Fruit fly (Drosophila melanogaster) whole organism, embryonic: Measurements from ENCODE around the gene Arpc3A.
A peak's percentile ranks its signal among the peaks of the same experiment; 100 is the strongest.

Source experiments
- Abd-B ChIP-seq: fragments of 200-800 bp; sonication (Bioruptor generic); optimal IDR thresholded peaks from 2 replicates; lab custom pipeline; 2018; ENCODE audit warnings: missing biosample characterization, mild to moderate bottlenecking, missing genetic modification characterization, moderate library complexity
- CG10267 ChIP-seq: fragments of 200-800 bp; sonication (Bioruptor generic); optimal IDR thresholded peaks from 2 replicates; lab custom pipeline; 2018; ENCODE audit warnings: missing biosample characterization, mild to moderate bottlenecking, missing genetic modification characterization, moderate library complexity
- CG10654 ChIP-seq: fragments of 200-800 bp; sonication (Bioruptor generic); optimal IDR thresholded peaks from 2 replicates; lab custom pipeline; 2016; ENCODE audit warnings: missing biosample characterization, missing genetic modification characterization
- CG13287 ChIP-seq: fragments of 200-800 bp; sonication (Bioruptor generic); IDR thresholded peaks from 2 replicates; pipeline ENCODE4 v1.3.6; 2022; ENCODE audit warnings: missing biosample characterization, missing genetic modification characterization; ENCODE audit not compliant: partially characterized antibody
- CG14710 ChIP-seq: fragments of 200-800 bp; sonication (Bioruptor generic); optimal IDR thresholded peaks from 3 replicates; lab custom pipeline; 2019; ENCODE audit warnings: missing biosample characterization, mild to moderate bottlenecking, missing genetic modification characterization, moderate library complexity
- CG1647 ChIP-seq: fragments of 200-800 bp; sonication (Bioruptor generic); optimal IDR thresholded peaks from 3 replicates; lab custom pipeline; 2016; ENCODE audit warnings: missing biosample characterization, missing genetic modification characterization
- CG17186 ChIP-seq: fragments of 200-800 bp; sonication (Bioruptor generic); optimal IDR thresholded peaks from 3 replicates; lab custom pipeline; 2017; ENCODE audit warnings: missing biosample characterization, missing genetic modification reagents, missing genetic modification characterization
- CG2199 ChIP-seq: fragments of 200-800 bp; sonication (Bioruptor generic); IDR thresholded peaks from 3 replicates; pipeline ENCODE4 v1.3.6; 2022; ENCODE audit warnings: missing biosample characterization, missing genetic modification characterization
- CG2712 ChIP-seq: fragments of 200-800 bp; optimal IDR thresholded peaks from 3 replicates; lab custom pipeline; 2019; ENCODE audit warnings: missing biosample characterization, mild to moderate bottlenecking, missing genetic modification characterization, moderate library complexity
- CG32772 ChIP-seq: fragments of 200-800 bp; sonication (Bioruptor generic); IDR thresholded peaks from 2 replicates; pipeline ENCODE4 v1.3.6; 2022; ENCODE audit warnings: missing biosample characterization, missing genetic modification characterization
- CG3281 ChIP-seq: fragments of 200-800 bp; sonication (Bioruptor generic); optimal IDR thresholded peaks from 3 replicates; lab custom pipeline; 2017; ENCODE audit warnings: missing biosample characterization, mild to moderate bottlenecking, missing genetic modification characterization
- CG33557 ChIP-seq: fragments of 200-800 bp; sonication (Bioruptor generic); optimal IDR thresholded peaks from 2 replicates; lab custom pipeline; 2019; ENCODE audit warnings: missing biosample characterization, mild to moderate bottlenecking, missing genetic modification characterization, moderate library complexity
- CG7839 ChIP-seq: fragments of 200-800 bp; sonication (Bioruptor generic); optimal IDR thresholded peaks from 3 replicates; lab custom pipeline; 2018; ENCODE audit warnings: missing biosample characterization, mild to moderate bottlenecking, missing genetic modification characterization, moderate library complexity
- CG7963 ChIP-seq: fragments of 200-800 bp; sonication (Bioruptor generic); IDR thresholded peaks from 3 replicates; pipeline ENCODE4 v1.3.6; 2022; ENCODE audit warnings: missing biosample characterization, missing genetic modification characterization; ENCODE audit not compliant: partially characterized antibody
- CG7987 ChIP-seq: fragments of 200-800 bp; sonication (Bioruptor generic); optimal IDR thresholded peaks from 2 replicates; lab custom pipeline; 2018; ENCODE audit warnings: missing biosample characterization, mild to moderate bottlenecking, missing genetic modification characterization, moderate library complexity
- CG8281 ChIP-seq: fragments of 200-800 bp; sonication (Bioruptor generic); optimal IDR thresholded peaks from 2 replicates; lab custom pipeline; 2018; ENCODE audit warnings: missing biosample characterization, mild to moderate bottlenecking, missing genetic modification characterization, moderate library complexity
- D19A ChIP-seq: fragments of 200-800 bp; optimal IDR thresholded peaks from 3 replicates; lab custom pipeline; 2019; ENCODE audit warnings: missing biosample characterization, mild to moderate bottlenecking, missing genetic modification characterization, moderate library complexity
- Dp ChIP-seq: fragments of 200-800 bp; sonication (Bioruptor generic); optimal IDR thresholded peaks from 2 replicates; lab custom pipeline; 2018; ENCODE audit warnings: missing biosample characterization, mild to moderate bottlenecking, missing genetic modification characterization, moderate library complexity
- E2f1 ChIP-seq: fragments of 200-800 bp; sonication (Bioruptor generic); IDR thresholded peaks from 2 replicates; pipeline ENCODE4 v1.3.6; 2022; ENCODE audit warnings: missing biosample characterization, missing genetic modification characterization
- E2f2 ChIP-seq: fragments of 200-800 bp; sonication (Bioruptor generic); IDR thresholded peaks from 2 replicates; pipeline ENCODE4 v1.3.6; 2022; ENCODE audit warnings: missing biosample characterization, missing genetic modification characterization
- HLH4C ChIP-seq: fragments of 200-800 bp; sonication (Bioruptor generic); IDR thresholded peaks from 3 replicates; pipeline ENCODE4 v1.3.6; 2022; ENCODE audit warnings: missing biosample characterization, missing genetic modification characterization; ENCODE audit not compliant: partially characterized antibody
- HmgD ChIP-seq: fragments of 200-800 bp; sonication (Bioruptor generic); optimal IDR thresholded peaks from 3 replicates; lab custom pipeline; 2016; ENCODE audit warnings: missing biosample characterization, missing genetic modification characterization
- Hmr ChIP-seq: fragments of 200-800 bp; sonication (Bioruptor generic); optimal IDR thresholded peaks from 3 replicates; lab custom pipeline; 2017; ENCODE audit warnings: mild to moderate bottlenecking, missing biosample characterization, missing genetic modification reagents, missing genetic modification characterization
- Hsf ChIP-seq: fragments of 200-800 bp; sonication (Bioruptor generic); optimal IDR thresholded peaks from 3 replicates; lab custom pipeline; 2016; ENCODE audit warnings: missing biosample characterization, missing genetic modification characterization
- Meics ChIP-seq: fragments of 200-800 bp; sonication (Bioruptor generic); optimal IDR thresholded peaks from 2 replicates; lab custom pipeline; 2017; ENCODE audit warnings: missing biosample characterization, mild to moderate bottlenecking, missing genetic modification characterization
- YL-1 ChIP-seq: fragments of 200-800 bp; sonication (Bioruptor generic); optimal IDR thresholded peaks from 3 replicates; lab custom pipeline; 2017; ENCODE audit warnings: missing biosample characterization, mild to moderate bottlenecking, missing genetic modification characterization
- ara ChIP-seq: fragments of 200-800 bp; sonication (Bioruptor generic); IDR thresholded peaks from 2 replicates; pipeline ENCODE4 v1.3.6; 2022; ENCODE audit warnings: missing biosample characterization, missing genetic modification characterization
- ase ChIP-seq: fragments of 200-800 bp; sonication (Bioruptor generic); IDR thresholded peaks from 3 replicates; pipeline ENCODE4 v1.3.6; 2022; ENCODE audit warnings: missing biosample characterization, missing genetic modification characterization
- ash1 ChIP-seq: fragments of 200-800 bp; sonication (Bioruptor generic); optimal IDR thresholded peaks from 2 replicates; lab custom pipeline; 2018; ENCODE audit warnings: missing biosample characterization, mild to moderate bottlenecking, missing genetic modification characterization
- btn ChIP-seq: fragments of 200-800 bp; sonication (Bioruptor generic); optimal IDR thresholded peaks from 2 replicates; lab custom pipeline; 2016; ENCODE audit warnings: missing biosample characterization, missing genetic modification characterization
- chif ChIP-seq, 2 experiments: fragments of 200-800 bp; sonication (Bioruptor generic); optimal IDR thresholded peaks; 3 replicates each; lab custom pipeline; 2016; ENCODE audit warnings: missing biosample characterization in 2 of 2, missing genetic modification characterization in 2 of 2
- chn ChIP-seq: fragments of 200-800 bp; sonication (Bioruptor generic); optimal IDR thresholded peaks from 2 replicates; lab custom pipeline; 2016; ENCODE audit warnings: missing biosample characterization, missing genetic modification characterization
- corto ChIP-seq: fragments of 200-800 bp; sonication (Bioruptor generic); optimal IDR thresholded peaks from 2 replicates; lab custom pipeline; 2016; ENCODE audit warnings: missing biosample characterization, mild to moderate bottlenecking, missing genetic modification characterization, moderate library complexity
- crp ChIP-seq, 2 experiments: fragments of 200-800 bp; sonication (Bioruptor generic); optimal IDR thresholded peaks; 2 replicates in 1 of 2; 3 replicates in 1 of 2; lab custom pipeline; 2017; ENCODE audit warnings: missing biosample characterization in 2 of 2, missing genetic modification characterization in 2 of 2, mild to moderate bottlenecking in 1 of 2, moderate library complexity in 1 of 2
- dmrt11E ChIP-seq: fragments of 200-800 bp; sonication (Bioruptor generic); optimal IDR thresholded peaks from 3 replicates; lab custom pipeline; 2018; ENCODE audit warnings: missing biosample characterization, mild to moderate bottlenecking, missing genetic modification characterization, moderate library complexity
- hbn ChIP-seq: fragments of 200-800 bp; sonication (Bioruptor generic); IDR thresholded peaks from 2 replicates; pipeline ENCODE4 v1.3.6; 2022; ENCODE audit warnings: missing biosample characterization, missing genetic modification characterization; ENCODE audit not compliant: partially characterized antibody
- ind ChIP-seq: fragments of 200-800 bp; sonication (Bioruptor generic); optimal IDR thresholded peaks from 3 replicates; lab custom pipeline; 2016; ENCODE audit warnings: missing biosample characterization, missing genetic modification characterization
- insv ChIP-seq, 2 experiments: fragments of 200-800 bp; sonication (Bioruptor generic); optimal IDR thresholded peaks; 3 replicates each; lab custom pipeline; 2016 to 2018; ENCODE audit warnings: missing biosample characterization in 2 of 2, missing genetic modification characterization in 2 of 2
- jing ChIP-seq: fragments of 200-800 bp; sonication (Bioruptor generic); optimal IDR thresholded peaks from 2 replicates; lab custom pipeline; 2018; ENCODE audit warnings: missing biosample characterization, mild to moderate bottlenecking, missing genetic modification characterization
- nerfin-1 ChIP-seq: fragments of 200-800 bp; sonication (Bioruptor generic); optimal IDR thresholded peaks from 3 replicates; lab custom pipeline; 2019; ENCODE audit warnings: missing biosample characterization, mild to moderate bottlenecking, missing genetic modification characterization, moderate library complexity
- pan ChIP-seq, 4 experiments: fragments of >200 bp in 3 of 4; fragments of 200-800 bp in 1 of 4; sonication (Bioruptor generic) in 1 of 4; optimal IDR thresholded peaks in 3 of 4; IDR thresholded peaks in 1 of 4; 2 replicates each; pipeline versions ENCODE4 v1.3.6 to Lab custom; 2017 to 2022; ENCODE audit warnings: missing biosample characterization in 2 of 4, missing genetic modification characterization in 2 of 4, mixed read lengths in 1 of 4
- pb ChIP-seq: fragments of 200-800 bp; sonication (Bioruptor generic); optimal IDR thresholded peaks from 3 replicates; lab custom pipeline; 2016; ENCODE audit warnings: missing biosample characterization, missing genetic modification characterization
- pros ChIP-seq: fragments of 200-800 bp; sonication (Bioruptor generic); optimal IDR thresholded peaks from 3 replicates; lab custom pipeline; 2019; ENCODE audit warnings: missing biosample characterization, mild to moderate bottlenecking, missing genetic modification characterization, moderate library complexity
- row ChIP-seq: fragments of 200-800 bp; sonication (Bioruptor generic); IDR thresholded peaks from 3 replicates; pipeline ENCODE4 v1.3.6; 2022; ENCODE audit warnings: missing biosample characterization, missing genetic modification characterization
- slbo ChIP-seq: fragments of 200-800 bp; sonication (Bioruptor generic); IDR thresholded peaks from 2 replicates; pipeline ENCODE4 v1.3.6; 2022; ENCODE audit warnings: missing biosample characterization, missing genetic modification characterization
- vvl ChIP-seq: fragments of 200-800 bp; sonication (Bioruptor generic); IDR thresholded peaks from 2 replicates; pipeline ENCODE4 v1.3.6; 2022; ENCODE audit warnings: missing biosample characterization, missing genetic modification characterization
- wdn ChIP-seq: fragments of 200-800 bp; sonication (Bioruptor generic); IDR thresholded peaks from 2 replicates; pipeline ENCODE4 v1.3.6; 2022; ENCODE audit warnings: missing biosample characterization, missing genetic modification characterization
- wor ChIP-seq: fragments of 200-800 bp; sonication (Bioruptor generic); IDR thresholded peaks from 2 replicates; pipeline ENCODE4 v1.3.6; 2022; ENCODE audit warnings: missing biosample characterization, missing genetic modification characterization

Gene Arpc3A

DNA sequence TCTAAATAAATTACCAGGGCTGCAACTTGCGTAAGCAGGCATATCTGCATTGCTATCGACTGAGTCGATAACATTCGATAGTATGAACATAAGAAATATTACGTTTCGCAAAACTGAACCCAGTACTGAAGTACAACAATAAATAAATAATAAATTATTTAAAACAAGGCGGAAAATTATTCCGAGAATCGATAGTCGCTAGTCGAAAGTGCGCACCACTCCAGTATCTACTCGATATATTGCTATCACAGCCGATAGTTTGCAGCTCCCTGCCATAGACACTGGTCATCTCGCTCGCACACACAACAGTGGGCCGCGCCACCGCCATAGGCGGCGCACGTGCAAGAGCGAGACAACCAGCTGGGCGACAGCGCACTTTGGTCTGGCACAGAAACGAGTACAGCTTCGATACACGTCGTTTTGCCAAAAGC lies 41.1 kb upstream of the Arpc3A start, which contains the start of gene nsl1 (continued):
- 0 out of 2 replicates have a peak, but pooled peaks have one; percentile 18 for TF ChIP-seq wor (GFP tag; lab: Robert Waterston, UW)
- TF ChIP-seq HmgD (GFP tag; lab: Kevin White, UChicago) = peak; percentile 54
- peak; percentile 51; the same call in 1 of the 2 replicates for TF ChIP-seq slbo (GFP tag; lab: Robert Waterston, UW)
- peak; percentile 61 for TF ChIP-seq E2f2 (GFP tag; lab: Robert Waterston, UW)
- peak; percentile 41; the same call in 1 of the 2 replicates for TF ChIP-seq CG32772
- peak; percentile 28 for TF ChIP-seq nerfin-1
- peak; percentile 9 for TF ChIP-seq Meics
- TF ChIP-seq corto (GFP tag; lab: Kevin White, UChicago) = peak; percentile 73
- TF ChIP-seq CG7987 (GFP tag; lab: Kevin White, UChicago) = no peak
- no peak for TF ChIP-seq pb (GFP tag; lab: Kevin White, UChicago)
- peak; percentile 94 for TF ChIP-seq YL-1
- TF ChIP-seq chif (GFP tag; optimal IDR thresholded peaks at IDR 0.05; lab: Kevin White, UChicago) = no peak
- TF ChIP-seq E2f1 (GFP tag; lab: Robert Waterston, UW) = peak; percentile 48
- peak; percentile 19 for TF ChIP-seq CG10654 (GFP tag; lab: Kevin White, UChicago)
- peak; percentile 38 for TF ChIP-seq D19A (tag; lab: Kevin White, UChicago)
- peak in 1 of 2 experiments; percentile 5 for TF ChIP-seq crp (GFP tag; optimal IDR thresholded peaks at IDR 0.05; lab: Kevin White, UChicago)
- peak; percentile 25; the same call in 1 of the 2 replicates for TF ChIP-seq ara (GFP tag; lab: Robert Waterston, UW)
- peak; percentile 33; the same call in 1 of the 2 replicates for TF ChIP-seq wdn
- TF ChIP-seq HLH4C = peak; percentile 96
- peak in 1 of 2 experiments; percentile 17 for TF ChIP-seq insv (GFP tag; optimal IDR thresholded peaks at IDR 0.05; lab: Kevin White, UChicago)
- peak; percentile 29 for TF ChIP-seq dmrt11E (tag; lab: Kevin White, UChicago)
- TF ChIP-seq pros (GFP tag; lab: Kevin White, UChicago) = no peak
- TF ChIP-seq CG7839 = peak; percentile 21
- TF ChIP-seq ash1 (GFP tag; lab: Kevin White, UChicago) = no peak
- TF ChIP-seq CG3281 (GFP tag; lab: Kevin White, UChicago) = peak; percentile 33
- TF ChIP-seq Dp (GFP tag; lab: Kevin White, UChicago) = peak; percentile 39
- TF ChIP-seq CG8281 (tag; lab: Kevin White, UChicago) = no peak
- TF ChIP-seq CG7963 (GFP tag; lab: Robert Waterston, UW) = peak; percentile 94
- peak; percentile 32 for TF ChIP-seq ind (GFP tag; lab: Kevin White, UChicago)
- TF ChIP-seq Hmr (GFP tag; lab: Kevin White, UChicago) = peak; percentile 50
- TF ChIP-seq hbn (GFP tag; lab: Robert Waterston, UW) = peak; percentile 93
- no peak for TF ChIP-seq btn (GFP tag; lab: Kevin White, UChicago)
- TF ChIP-seq Abd-B (GFP tag; lab: Kevin White, UChicago) = peak; percentile 1
- peak; percentile 42 for TF ChIP-seq CG33557 (GFP tag; lab: Kevin White, UChicago)
- TF ChIP-seq CG1647 (GFP tag; lab: Kevin White, UChicago) = no peak
- peak; percentile 77 for TF ChIP-seq chn (GFP tag; lab: Kevin White, UChicago)
- peak; percentile 11 for TF ChIP-seq Hsf
- TF ChIP-seq row (GFP tag; lab: Robert Waterston, UW) = peak; percentile 71
- TF ChIP-seq CG10267 (tag; lab: Kevin White, UChicago) = peak; percentile 74
- peak; percentile 74 for TF ChIP-seq CG2712 (tag; lab: Kevin White, UChicago)
- no peak for TF ChIP-seq pan (optimal IDR thresholded peaks at IDR 0.05; lab: Kevin White, UChicago)
- peak in 1 of 2 experiments; percentile 41 for TF ChIP-seq pan (GFP tag; optimal IDR thresholded peaks at IDR 0.05 in 1 of 2, IDR thresholded peaks at IDR 0.05 in 1 of 2)
- 0 out of 3 replicates have a peak, but pooled peaks have one; percentile 25 for TF ChIP-seq ase (GFP tag; lab: Robert Waterston, UW)
- no peak for TF ChIP-seq jing (GFP tag; lab: Kevin White, UChicago)
- peak; percentile 74 for TF ChIP-seq CG14710 (tag; lab: Kevin White, UChicago)
- 0 out of 3 replicates have a peak, but pooled peaks have one; percentile 44 for TF ChIP-seq CG2199 (GFP tag; lab: Robert Waterston, UW)
- peak; percentile 69; the same call in 1 of the 2 replicates for TF ChIP-seq vvl (GFP tag; lab: Robert Waterston, UW)
- peak; percentile 96 for TF ChIP-seq CG13287 (GFP tag; lab: Robert Waterston, UW)
- TF ChIP-seq CG17186 (GFP tag; lab: Kevin White, UChicago) = peak; percentile 98
